Worm (Caenorhabditis elegans) whole organism, mixed stage, embryonic: Measurements from ENCODE around the gene T01C8.2.

Experiments used
- blmp-1 ChIP-seq: fragments of 150-350 bp; optimal IDR thresholded peaks from 2 replicates; lab custom pipeline; 2014; ENCODE audit warnings: missing biosample characterization, missing genetic modification characterization
- ceh-39 ChIP-seq: fragments of 150-350 bp; optimal IDR thresholded peaks from 2 replicates; lab custom pipeline; 2014; ENCODE audit warnings: missing biosample characterization, missing genetic modification characterization
- ceh-43 ChIP-seq: fragments of 200-800 bp; sonication (Bioruptor generic); optimal IDR thresholded peaks from 2 replicates; lab custom pipeline; 2018; ENCODE audit warnings: mild to moderate bottlenecking, missing genetic modification characterization, moderate library complexity, missing compliant biosample characterization
- ceh-83 ChIP-seq: fragments of 200-800 bp; sonication (Bioruptor generic); optimal IDR thresholded peaks from 2 replicates; lab custom pipeline; 2018; ENCODE audit warnings: mild to moderate bottlenecking, missing genetic modification characterization, missing compliant biosample characterization
- ces-1 ChIP-seq: fragments of 150-350 bp; optimal IDR thresholded peaks from 2 replicates; lab custom pipeline; 2014; ENCODE audit warnings: missing biosample characterization, missing genetic modification reagents, missing genetic modification characterization
- cnd-1 ChIP-seq: fragments of 200-800 bp; sonication (Bioruptor generic); optimal IDR thresholded peaks from 2 replicates; lab custom pipeline; 2018; ENCODE audit warnings: mild to moderate bottlenecking, missing genetic modification characterization, missing compliant biosample characterization
- drap-1 ChIP-seq: fragments of 200-800 bp; sonication (Bioruptor generic); optimal IDR thresholded peaks from 3 replicates; lab custom pipeline; 2018; ENCODE audit warnings: mild to moderate bottlenecking, missing genetic modification characterization, missing compliant biosample characterization
- elt-1 ChIP-seq: sonication (generic microtip); optimal IDR thresholded peaks from 2 replicates; lab custom pipeline; 2017; ENCODE audit warnings: missing genetic modification characterization, mild to moderate bottlenecking, missing compliant biosample characterization, antibody characterized with exemption, moderate library complexity, borderline replicate concordance; ENCODE audit not compliant: insufficient read depth
- elt-3 ChIP-seq: fragments of 150-350 bp; optimal IDR thresholded peaks from 2 replicates; lab custom pipeline; 2014; ENCODE audit warnings: missing biosample characterization, missing genetic modification characterization
- flh-1 ChIP-seq: fragments of 200-800 bp; sonication (Bioruptor generic); optimal IDR thresholded peaks from 2 replicates; lab custom pipeline; 2018; ENCODE audit warnings: mild to moderate bottlenecking, missing genetic modification characterization, moderate library complexity, missing compliant biosample characterization
- ham-2 ChIP-seq: fragments of 200-800 bp; sonication (Bioruptor generic); optimal IDR thresholded peaks from 2 replicates; lab custom pipeline; 2018; ENCODE audit warnings: mild to moderate bottlenecking, missing genetic modification characterization, missing compliant biosample characterization
- hlh-1 ChIP-seq: fragments of 150-350 bp; optimal IDR thresholded peaks from 2 replicates; lab custom pipeline; 2014; ENCODE audit warnings: missing biosample characterization, missing genetic modification reagents, missing genetic modification characterization
- lin-13 ChIP-seq: fragments of 150-350 bp; optimal IDR thresholded peaks from 2 replicates; lab custom pipeline; 2014; ENCODE audit warnings: missing biosample characterization, missing genetic modification characterization
- lin-32 ChIP-seq: fragments of 200-800 bp; sonication (Bioruptor generic); optimal IDR thresholded peaks from 2 replicates; lab custom pipeline; 2018; ENCODE audit warnings: mild to moderate bottlenecking, missing genetic modification characterization, missing compliant biosample characterization
- lsy-2 ChIP-seq: fragments of 150-350 bp; optimal IDR thresholded peaks from 2 replicates; lab custom pipeline; 2014; ENCODE audit warnings: missing biosample characterization, missing genetic modification characterization
- mab-5 ChIP-seq: fragments of 150-350 bp; optimal IDR thresholded peaks from 2 replicates; lab custom pipeline; 2014; ENCODE audit warnings: missing biosample characterization, missing genetic modification characterization
- mep-1 ChIP-seq: fragments of 150-350 bp; optimal IDR thresholded peaks from 2 replicates; lab custom pipeline; 2017; ENCODE audit warnings: missing biosample characterization, missing genetic modification reagents, missing genetic modification characterization, inconsistent platforms
- nhr-12 ChIP-seq: fragments of 150-350 bp; optimal IDR thresholded peaks from 2 replicates; lab custom pipeline; 2014; ENCODE audit warnings: missing biosample characterization, missing genetic modification characterization
- nhr-2 ChIP-seq: fragments of 150-350 bp; optimal IDR thresholded peaks from 2 replicates; lab custom pipeline; 2014; ENCODE audit warnings: missing biosample characterization, missing genetic modification characterization
- nhr-237 ChIP-seq: fragments of 150-350 bp; optimal IDR thresholded peaks from 2 replicates; lab custom pipeline; 2014; ENCODE audit warnings: missing biosample characterization, missing genetic modification characterization
- nhr-28 ChIP-seq: fragments of 150-350 bp; optimal IDR thresholded peaks from 2 replicates; lab custom pipeline; 2014; ENCODE audit warnings: missing biosample characterization, missing genetic modification characterization
- nhr-76 ChIP-seq: sonication (generic microtip); optimal IDR thresholded peaks from 2 replicates; lab custom pipeline; 2017; ENCODE audit warnings: missing biosample characterization, missing genetic modification characterization
- pha-4 ChIP-seq: fragments of 150-350 bp; optimal IDR thresholded peaks from 2 replicates; lab custom pipeline; 2018; ENCODE audit warnings: missing biosample characterization, missing genetic modification reagents, missing genetic modification characterization
- sem-2 ChIP-seq: fragments of 200-800 bp; sonication (Bioruptor generic); optimal IDR thresholded peaks from 2 replicates; lab custom pipeline; 2018; ENCODE audit warnings: mild to moderate bottlenecking, missing genetic modification characterization, missing compliant biosample characterization
- snpc-4 ChIP-seq: fragments of 150-350 bp; optimal IDR thresholded peaks from 2 replicates; lab custom pipeline; 2014; ENCODE audit warnings: missing biosample characterization, missing genetic modification characterization
- sptf-1 ChIP-seq: sonication (generic microtip); optimal IDR thresholded peaks from 2 replicates; lab custom pipeline; 2017; ENCODE audit warnings: mild to moderate bottlenecking, missing genetic modification characterization, moderate library complexity, missing compliant biosample characterization
- tbx-8 ChIP-seq: fragments of 200-800 bp; sonication (Bioruptor generic); optimal IDR thresholded peaks from 2 replicates; lab custom pipeline; 2018; ENCODE audit warnings: mild to moderate bottlenecking, missing genetic modification characterization, moderate library complexity, missing compliant biosample characterization
- unc-120 ChIP-seq: sonication (generic microtip); optimal IDR thresholded peaks from 2 replicates; lab custom pipeline; 2017; ENCODE audit warnings: missing genetic modification characterization, missing compliant biosample characterization; ENCODE audit not compliant: poor library complexity, severe bottlenecking
- unc-39 ChIP-seq: fragments of 150-350 bp; optimal IDR thresholded peaks from 2 replicates; lab custom pipeline; 2014; ENCODE audit warnings: missing biosample characterization, missing genetic modification characterization
- unc-62 ChIP-seq: fragments of 150-350 bp; optimal IDR thresholded peaks from 2 replicates; lab custom pipeline; 2014; ENCODE audit warnings: missing biosample characterization, missing genetic modification reagents, missing genetic modification characterization
- zip-8 ChIP-seq: fragments of 150-350 bp; optimal IDR thresholded peaks from 2 replicates; lab custom pipeline; 2014; ENCODE audit warnings: missing biosample characterization, missing genetic modification characterization
- ztf-11 ChIP-seq: fragments of 150-350 bp; optimal IDR thresholded peaks from 2 replicates; lab custom pipeline; 2014; ENCODE audit warnings: missing biosample characterization, missing genetic modification characterization

T01C8.2 gene

ce11 chrX:16793470-16793869 lies 7.2 kb downstream of the T01C8.2 start:
- TF ChIP-seq mab-5 (tag; lab: Kevin White, UChicago) (no peak), ceh-39 (tag; lab: Kevin White, UChicago) (no peak), nhr-76 (no peak), lin-13 (no peak), ztf-11 (tag; lab: Kevin White, UChicago) (no peak), ceh-43 (GFP tag; lab: Kevin White, UChicago) (no peak), sptf-1 (tag; lab: Kevin White, UChicago) (no peak), zip-8 (no peak)

- TF ChIP-seq mep-1 (no peak), ham-2 (GFP tag; lab: Kevin White, UChicago) (no peak), lin-32 (GFP tag; lab: Kevin White, UChicago) (no peak), snpc-4 (tag; lab: Kevin White, UChicago) (no peak), tbx-8 (GFP tag; lab: Kevin White, UChicago) (no peak), cnd-1 (tag; lab: Kevin White, UChicago) (no peak), nhr-12 (tag; lab: Kevin White, UChicago) (no peak)
Measured at ce11 chrX:16795978-16796377, 9.7 kb downstream of the T01C8.2 start, which contains the start of gene aak-2. Gene aak-2, plus strand, starts transcription at chrX:16796087.

- TF ChIP-seq blmp-1 (tag; lab: Kevin White, UChicago): no peak
- TF ChIP-seq ceh-43 (GFP tag; lab: Kevin White, UChicago): no peak
- no peak for TF ChIP-seq elt-1 (tag; lab: Kevin White, UChicago)
- peak; percentile 16 for TF ChIP-seq drap-1 (GFP tag; lab: Kevin White, UChicago)
- TF ChIP-seq ztf-11 (tag; lab: Kevin White, UChicago): no peak
- no peak for TF ChIP-seq lin-32 (GFP tag; lab: Kevin White, UChicago)
- TF ChIP-seq ham-2 (GFP tag; lab: Kevin White, UChicago): peak; percentile 61
- TF ChIP-seq nhr-2 (tag; lab: Kevin White, UChicago): no peak
- TF ChIP-seq ceh-39 (tag; lab: Kevin White, UChicago): no peak
- TF ChIP-seq lin-13: no peak
- TF ChIP-seq zip-8: no peak
- TF ChIP-seq unc-39 (tag; lab: Kevin White, UChicago): no peak
- no peak for TF ChIP-seq nhr-28 (tag; lab: Kevin White, UChicago)
- TF ChIP-seq nhr-76: no peak
- no peak for TF ChIP-seq tbx-8 (GFP tag; lab: Kevin White, UChicago)
- peak; percentile 75 for TF ChIP-seq ces-1 (GFP tag; lab: Kevin White, UChicago)
- no peak for TF ChIP-seq mep-1
- TF ChIP-seq nhr-237: peak; percentile 34
- peak; percentile 82 for TF ChIP-seq unc-120
- no peak for TF ChIP-seq nhr-12 (tag; lab: Kevin White, UChicago)
- TF ChIP-seq pha-4 (tag; lab: Kevin White, UChicago): no peak
- TF ChIP-seq unc-62 (GFP tag; lab: Kevin White, UChicago): peak; percentile 30
- TF ChIP-seq sptf-1 (tag; lab: Kevin White, UChicago): no peak
- no peak for TF ChIP-seq sem-2 (GFP tag; lab: Kevin White, UChicago)
- TF ChIP-seq elt-3 (tag; lab: Kevin White, UChicago): no peak
- no peak for TF ChIP-seq hlh-1 (tag; lab: Kevin White, UChicago)
- no peak for TF ChIP-seq cnd-1 (tag; lab: Kevin White, UChicago)
Measured at ce11 chrX:16796826-16797225, 10.6 kb downstream of the T01C8.2 start.

ce11 chrX:16798621-16799020 lies 12.4 kb downstream of the T01C8.2 start:
- TF ChIP-seq sptf-1 (tag; lab: Kevin White, UChicago) (no peak), zip-8 (no peak)

- TF ChIP-seq lsy-2 (no peak), lin-13 (no peak), ceh-39 (tag; lab: Kevin White, UChicago) (no peak), ceh-83 (GFP tag; lab: Kevin White, UChicago) (no peak), hlh-1 (tag; lab: Kevin White, UChicago) (peak; percentile 59), nhr-2 (tag; lab: Kevin White, UChicago) (peak; percentile 44), flh-1 (GFP tag; lab: Kevin White, UChicago) (no peak), nhr-76 (no peak), unc-39 (tag; lab: Kevin White, UChicago) (no peak), ces-1 (GFP tag; lab: Kevin White, UChicago) (peak; percentile 48), unc-120 (peak; percentile 57), sptf-1 (tag; lab: Kevin White, UChicago) (no peak), unc-62 (GFP tag; lab: Kevin White, UChicago) (peak; percentile 7), pha-4 (tag; lab: Kevin White, UChicago) (peak; percentile 42), mep-1 (peak; percentile 53)
Measured at ce11 chrX:16799065-16799663, 12.9 kb downstream of the T01C8.2 start.
